Worm (Caenorhabditis elegans) whole organism, mixed stage, embryonic: ENCODE measurements around the gene tap-1.

Source experiments
- ces-1 ChIP-seq: fragments of 150-350 bp; optimal IDR thresholded peaks from 2 replicates; lab custom pipeline; 2014; ENCODE audit warnings: missing biosample characterization, missing genetic modification reagents, missing genetic modification characterization
- lin-13 ChIP-seq: fragments of 150-350 bp; optimal IDR thresholded peaks from 2 replicates; lab custom pipeline; 2014; ENCODE audit warnings: missing biosample characterization, missing genetic modification characterization
- nhr-12 ChIP-seq: fragments of 150-350 bp; optimal IDR thresholded peaks from 2 replicates; lab custom pipeline; 2014; ENCODE audit warnings: missing biosample characterization, missing genetic modification characterization
- nhr-237 ChIP-seq: fragments of 150-350 bp; optimal IDR thresholded peaks from 2 replicates; lab custom pipeline; 2014; ENCODE audit warnings: missing biosample characterization, missing genetic modification characterization
- nhr-28 ChIP-seq: fragments of 150-350 bp; optimal IDR thresholded peaks from 2 replicates; lab custom pipeline; 2014; ENCODE audit warnings: missing biosample characterization, missing genetic modification characterization
- pha-4 ChIP-seq: fragments of 150-350 bp; optimal IDR thresholded peaks from 2 replicates; lab custom pipeline; 2018; ENCODE audit warnings: missing biosample characterization, missing genetic modification reagents, missing genetic modification characterization
- snpc-4 ChIP-seq: fragments of 150-350 bp; optimal IDR thresholded peaks from 2 replicates; lab custom pipeline; 2014; ENCODE audit warnings: missing biosample characterization, missing genetic modification characterization
- unc-39 ChIP-seq: fragments of 150-350 bp; optimal IDR thresholded peaks from 2 replicates; lab custom pipeline; 2014; ENCODE audit warnings: missing biosample characterization, missing genetic modification characterization
- unc-62 ChIP-seq: fragments of 150-350 bp; optimal IDR thresholded peaks from 2 replicates; lab custom pipeline; 2014; ENCODE audit warnings: missing biosample characterization, missing genetic modification reagents, missing genetic modification characterization
- ztf-11 ChIP-seq: fragments of 150-350 bp; optimal IDR thresholded peaks from 2 replicates; lab custom pipeline; 2014; ENCODE audit warnings: missing biosample characterization, missing genetic modification characterization

ce11 chrX:14610093-14610763 is 20.8 kb downstream of the tap-1 start:
- TF ChIP-seq ztf-11 (tag; lab: Kevin White, UChicago) (no peak), ces-1 (GFP tag; lab: Kevin White, UChicago) (no peak), lin-13 (no peak), nhr-237 (tag; lab: Kevin White, UChicago) (no peak), unc-39 (tag; lab: Kevin White, UChicago) (no peak), nhr-12 (tag; lab: Kevin White, UChicago) (no peak), nhr-28 (no peak), unc-62 (GFP tag; lab: Kevin White, UChicago) (no peak), pha-4 (tag; lab: Kevin White, UChicago) (peak; percentile 35), snpc-4 (tag; lab: Kevin White, UChicago) (no peak)
